Worm (Caenorhabditis elegans): ENCODE data around the gene try-8.

try-8 gene

DNA sequence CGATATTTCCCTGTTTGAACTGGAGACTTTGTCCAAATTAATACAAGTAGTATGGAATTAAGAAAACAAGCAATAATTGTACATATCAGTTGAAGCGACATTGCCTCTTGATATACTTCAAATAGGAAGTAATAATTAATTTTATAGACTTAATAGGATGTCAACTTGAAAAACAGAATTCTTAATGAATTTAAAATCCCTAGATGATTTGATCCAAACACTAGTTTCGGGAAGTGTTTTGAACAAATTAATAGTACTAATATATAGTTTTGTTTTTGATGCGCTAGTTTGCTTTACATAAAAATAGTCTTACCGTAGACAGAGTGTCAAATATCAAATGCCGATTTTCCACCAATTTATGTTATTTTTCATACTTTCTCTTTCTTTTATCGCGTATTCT lies 24.3 kb upstream of the try-8 start, which contains the start of gene str-190:
TSS of gene str-190 (minus strand) at position 101 of the 400 bp plus-strand sequence.
- TF ChIP-seq ekl-4 (GFP tag; IDR thresholded peaks at IDR 0.05) (no peak), B0019.2 (GFP tag; conservative IDR thresholded peaks at IDR 0.05) (no peak), lsl-1 (GFP tag; optimal IDR thresholded peaks at IDR 0.05) (no peak), ztf-26 (tag; optimal IDR thresholded peaks at IDR 0.05) (no peak), T26A5.8 (tag; optimal IDR thresholded peaks at IDR 0.05) (no peak), Y79H2A.3 (GFP tag; conservative IDR thresholded peaks at IDR 0.05) (no peak), hmg-20 (GFP tag; IDR thresholded peaks at IDR 0.05) (no peak), snpc-3.4 (tag; optimal IDR thresholded peaks at IDR 0.05) (no peak), lin-35 (GFP tag; optimal IDR thresholded peaks at IDR 0.05) (no peak), lsy-27 (tag; optimal IDR thresholded peaks at IDR 0.05; ENCODE audit: borderline replicate concordance, insufficient read depth) (no peak), ztf-25 (GFP tag; IDR thresholded peaks at IDR 0.05) (no peak)

DNA sequence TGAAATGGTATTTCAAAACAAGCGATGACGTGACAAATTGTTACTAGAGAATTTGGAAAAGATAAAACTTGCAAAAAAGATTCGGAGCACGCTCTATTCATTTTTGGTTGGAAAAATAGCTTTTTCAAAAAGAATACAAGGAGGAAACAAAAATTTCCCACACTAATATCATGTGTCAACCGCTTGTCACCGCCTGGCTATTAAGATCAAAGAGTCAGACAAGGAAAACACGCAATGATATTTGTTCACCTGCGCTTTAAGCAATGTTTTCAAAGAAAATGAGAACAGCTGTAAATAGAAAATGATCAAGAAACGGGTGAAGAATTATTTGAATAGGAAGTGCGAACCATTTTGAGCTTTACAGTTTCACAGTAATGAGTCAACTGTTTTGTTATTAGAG lies 22.6 kb upstream of the try-8 start, which contains the start of gene srh-125:
TSS of gene srh-125 (minus strand) at position 101 of the 400 bp plus-strand sequence.
- TF ChIP-seq Y53F4B.3 (GFP tag; IDR thresholded peaks at IDR 0.05) (no peak), hsf-1 (GFP tag; IDR thresholded peaks at IDR 0.05) (no peak), F55B11.4 (tag; optimal IDR thresholded peaks at IDR 0.05; ENCODE audit: borderline replicate concordance, insufficient read depth) (no peak), sdz-38 (tag; optimal IDR thresholded peaks at IDR 0.05) (no peak), mxl-1 (tag; optimal IDR thresholded peaks at IDR 0.05) (no peak), madf-6 (GFP tag; IDR thresholded peaks at IDR 0.05) (no peak), bed-2 (GFP tag; IDR thresholded peaks at IDR 0.05) (no peak), B0019.2 (GFP tag; conservative IDR thresholded peaks at IDR 0.05) (no peak), die-1 (tag; optimal IDR thresholded peaks at IDR 0.05) (no peak), gei-17 (GFP tag; optimal IDR thresholded peaks at IDR 0.05) (no peak), egrh-3 (GFP tag; IDR thresholded peaks at IDR 0.05) (no peak)

DNA sequence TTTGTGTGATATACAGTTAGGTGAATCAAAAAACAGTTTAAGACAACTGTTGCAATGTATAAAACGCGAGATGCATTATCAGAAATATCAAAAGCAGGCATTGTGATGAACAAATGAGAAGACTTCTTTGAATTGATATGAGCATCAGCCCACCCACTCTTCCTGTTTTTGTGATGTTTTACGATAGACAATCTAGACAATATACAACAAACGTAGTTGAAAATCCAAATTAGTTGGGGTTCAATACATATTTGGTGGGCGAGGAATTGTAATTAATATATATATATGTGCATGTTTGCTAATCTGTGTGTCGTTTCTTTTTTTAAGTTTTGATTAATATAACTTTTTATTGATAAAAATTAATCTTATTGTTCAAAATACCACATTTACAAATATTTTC lies 18.7 kb upstream of the try-8 start, which contains the start of gene str-28:
TSS of gene str-28 (minus strand) at position 101 of the 400 bp plus-strand sequence.
- no peak for TF ChIP-seq B0336.3 (GFP tag; IDR thresholded peaks at IDR 0.05)
- no peak for TF ChIP-seq ZK185.1 (tag; optimal IDR thresholded peaks at IDR 0.05; ENCODE audit: poor library complexity, severe bottlenecking)
- no peak for TF ChIP-seq tbx-9 (tag; optimal IDR thresholded peaks at IDR 0.05; ENCODE audit: borderline replicate concordance)
- no peak for TF ChIP-seq efl-1 (GFP tag; optimal IDR thresholded peaks at IDR 0.05)
- no peak for TF ChIP-seq T07F8.4 (tag; optimal IDR thresholded peaks at IDR 0.05)
- no peak for TF ChIP-seq tbp1 (GFP tag; optimal IDR thresholded peaks at IDR 0.05)
- TF ChIP-seq ztf-26 (tag; optimal IDR thresholded peaks at IDR 0.05) = no peak

DNA sequence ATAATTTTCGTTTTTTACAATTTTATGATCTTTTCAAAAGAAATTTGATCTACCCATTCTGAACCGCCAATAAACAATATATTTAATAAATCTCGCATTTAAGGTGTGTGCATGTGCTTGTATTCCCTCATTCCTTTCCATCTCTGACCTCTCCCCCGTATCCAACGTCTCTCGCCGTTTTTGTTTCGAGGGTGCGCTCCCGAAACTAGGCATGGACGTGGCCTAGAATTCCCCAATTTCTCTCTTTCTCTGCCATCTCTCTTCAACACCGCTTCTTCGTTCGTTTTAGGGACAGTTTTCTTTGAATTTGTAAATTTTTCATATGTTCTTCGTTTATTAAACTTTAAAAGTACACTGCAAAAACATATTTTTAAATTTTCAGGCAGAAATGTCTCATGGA lies 11.4 kb upstream of the try-8 start, which contains the start of gene F25E5.1:
TSS of gene F25E5.1 (plus strand) at position 376 of the 400 bp plus-strand sequence.
- TF ChIP-seq K12H6.12 (tag; optimal IDR thresholded peaks at IDR 0.05) = peak; percentile 10
- TF ChIP-seq xnd-1 (tag; optimal IDR thresholded peaks at IDR 0.05) = peak; percentile 15
- peak; percentile 50 for TF ChIP-seq ZK185.1 (tag; optimal IDR thresholded peaks at IDR 0.05; ENCODE audit: poor library complexity, severe bottlenecking)
- TF ChIP-seq ama-1 (optimal IDR thresholded peaks at IDR 0.05) = no peak
- no peak for TF ChIP-seq ama-1 (GFP tag; optimal IDR thresholded peaks at IDR 0.05)
- TF ChIP-seq ceh-100 (GFP tag; IDR thresholded peaks at IDR 0.05) = 0 out of 2 replicates have a peak, but pooled peaks have one; percentile 27
- TF ChIP-seq attf-3 (GFP tag; conservative IDR thresholded peaks at IDR 0.05) = 0 out of 2 replicates have a peak, but pooled peaks have one; percentile 15
- no peak for TF ChIP-seq tlf-1 (GFP tag; optimal IDR thresholded peaks at IDR 0.05)
- no peak for TF ChIP-seq ztf-28 (GFP tag; IDR thresholded peaks at IDR 0.05)
- TF ChIP-seq F55B11.4 (tag; optimal IDR thresholded peaks at IDR 0.05; ENCODE audit: borderline replicate concordance, insufficient read depth) = no peak
- 0 out of 2 replicates have a peak, but pooled peaks have one; percentile 24 for TF ChIP-seq hmg-20 (GFP tag; IDR thresholded peaks at IDR 0.05)
- peak; percentile 91 for TF ChIP-seq attf-5 (GFP tag; optimal IDR thresholded peaks at IDR 0.05)
- TF ChIP-seq nhr-80 (tag; optimal IDR thresholded peaks at IDR 0.05) = peak; percentile 60
- TF ChIP-seq pbrm-1 (GFP tag; IDR thresholded peaks at IDR 0.05) = peak; percentile 68; the same call in 1 of the 2 replicates
- peak; percentile 61 for TF ChIP-seq athp-1 (tag; optimal IDR thresholded peaks at IDR 0.05)
- no peak for TF ChIP-seq snpc-4 (GFP tag; optimal IDR thresholded peaks at IDR 0.05)
- TF ChIP-seq snpc-4 (tag; optimal IDR thresholded peaks at IDR 0.05) = peak in 1 of 4 experiments; percentile 43
- peak; percentile 69 for TF ChIP-seq hmg-1.2 (GFP tag; IDR thresholded peaks at IDR 0.05)
- TF ChIP-seq ekl-4 (GFP tag; IDR thresholded peaks at IDR 0.05) = 0 out of 2 replicates have a peak, but pooled peaks have one; percentile 27
- TF ChIP-seq cebp-1 (GFP tag; IDR thresholded peaks at IDR 0.05) = no peak
- TF ChIP-seq cebp-1 (tag; optimal IDR thresholded peaks at IDR 0.05) = no peak
